Worm (Caenorhabditis elegans): ENCODE results near the gene elb-1.

The elb-1 gene

ce11 chrIII:11727010-11727409 is 7.8 kb upstream of the elb-1 start:
- TF ChIP-seq elt-3 (tag; optimal IDR thresholded peaks at IDR 0.05) (peak; percentile 35), blmp-1 (tag; optimal IDR thresholded peaks at IDR 0.05) (no peak)

DNA sequence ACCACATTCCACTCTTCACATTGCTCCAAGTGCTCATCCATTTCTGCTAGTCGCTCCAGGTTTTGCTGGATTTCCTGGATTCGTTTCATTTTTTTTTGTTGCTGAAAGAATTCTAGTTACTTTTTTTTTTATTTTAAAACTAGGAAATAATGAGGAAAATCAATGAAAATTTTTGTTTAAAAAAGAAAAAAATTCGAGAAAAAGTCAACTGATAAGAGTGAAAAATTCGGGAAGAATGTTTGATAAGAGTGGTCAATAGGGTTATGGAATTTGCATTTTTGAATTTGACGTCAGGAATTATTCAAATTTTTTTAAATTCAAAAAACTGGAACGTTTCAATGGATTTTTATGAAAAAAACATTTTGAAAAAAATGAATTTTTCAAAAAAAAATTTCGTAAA is 7.3 kb upstream of the elb-1 start, which contains the start of gene Y41C4A.12:
Gene Y41C4A.12 (minus strand): TSS at position 101 of the 400 bp plus-strand sequence.
- no peak for TF ChIP-seq mls-2 (tag; optimal IDR thresholded peaks at IDR 0.05)
- no peak for TF ChIP-seq ham-2 (GFP tag; optimal IDR thresholded peaks at IDR 0.05)
- no peak for TF ChIP-seq lin-13 (tag; optimal IDR thresholded peaks at IDR 0.05)
- TF ChIP-seq lin-32 (GFP tag; optimal IDR thresholded peaks at IDR 0.05) = no peak
- TF ChIP-seq bed-3 (GFP tag; optimal IDR thresholded peaks at IDR 0.05) = no peak
- no peak for TF ChIP-seq pha-4 (tag; optimal IDR thresholded peaks at IDR 0.05)
- no peak for TF ChIP-seq tbx-8 (GFP tag; optimal IDR thresholded peaks at IDR 0.05)
- no peak for TF ChIP-seq mep-1 (tag; optimal IDR thresholded peaks at IDR 0.05)
- no peak for TF ChIP-seq flh-1 (GFP tag; optimal IDR thresholded peaks at IDR 0.05)
- no peak for TF ChIP-seq elt-3 (tag; optimal IDR thresholded peaks at IDR 0.05)
- no peak for TF ChIP-seq cnd-1 (tag; optimal IDR thresholded peaks at IDR 0.05)
- no peak for TF ChIP-seq drap-1 (GFP tag; optimal IDR thresholded peaks at IDR 0.05)
- TF ChIP-seq ces-1 (GFP tag; optimal IDR thresholded peaks at IDR 0.05) = no peak

- no peak for TF ChIP-seq mab-5 (tag; optimal IDR thresholded peaks at IDR 0.05)
- no peak for TF ChIP-seq ztf-11 (tag; optimal IDR thresholded peaks at IDR 0.05)
- no peak for TF ChIP-seq ceh-83 (GFP tag; optimal IDR thresholded peaks at IDR 0.05)
- no peak for TF ChIP-seq M03D4.4 (tag; optimal IDR thresholded peaks at IDR 0.05)
- TF ChIP-seq nhr-28 (tag; optimal IDR thresholded peaks at IDR 0.05) = no peak
- no peak for TF ChIP-seq nhr-12 (tag; optimal IDR thresholded peaks at IDR 0.05)
- TF ChIP-seq ceh-39 (tag; optimal IDR thresholded peaks at IDR 0.05) = no peak
These were observed 2.2 kb upstream of the elb-1 start, which contains the start of gene Y41C4A.32 for ce11 chrIII:11721405-11721804. Y41C4A.32 (plus strand) TSS chrIII:11721706.

DNA sequence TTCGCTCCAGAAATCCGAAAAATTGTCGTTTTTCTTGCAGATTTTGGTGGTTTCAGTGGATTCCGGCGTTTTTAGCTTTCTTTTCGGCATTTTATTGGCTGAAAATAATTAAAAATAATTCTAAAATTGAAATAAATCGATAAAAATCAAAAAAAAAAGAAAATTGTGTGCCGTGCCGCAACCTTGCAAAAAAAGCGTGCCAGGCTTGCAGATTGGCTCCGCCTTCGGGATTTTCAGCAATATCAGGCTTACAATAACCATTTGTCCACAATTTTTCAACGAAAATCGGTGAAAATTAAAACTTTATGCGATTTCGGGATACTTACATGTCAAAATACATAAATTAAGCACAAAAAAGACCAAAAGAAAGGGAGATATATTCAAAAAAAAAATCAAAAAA is 702 bp downstream of the elb-1 start, which contains the start of gene Y41C4A.9:
Gene Y41C4A.9 (minus strand): TSS at position 98 of the 400 bp plus-strand sequence.
- TF ChIP-seq unc-39 (tag; optimal IDR thresholded peaks at IDR 0.05) (no peak), mep-1 (tag; optimal IDR thresholded peaks at IDR 0.05) (no peak), bed-3 (GFP tag; optimal IDR thresholded peaks at IDR 0.05) (no peak), ces-1 (GFP tag; optimal IDR thresholded peaks at IDR 0.05) (no peak), flh-1 (GFP tag; optimal IDR thresholded peaks at IDR 0.05) (no peak), mab-5 (tag; optimal IDR thresholded peaks at IDR 0.05) (no peak), nhr-12 (tag; optimal IDR thresholded peaks at IDR 0.05) (no peak), sem-2 (GFP tag; optimal IDR thresholded peaks at IDR 0.05) (no peak), ceh-83 (GFP tag; optimal IDR thresholded peaks at IDR 0.05) (no peak), ham-2 (GFP tag; optimal IDR thresholded peaks at IDR 0.05) (no peak), nhr-28 (tag; optimal IDR thresholded peaks at IDR 0.05) (no peak), elt-1 (tag; optimal IDR thresholded peaks at IDR 0.05; ENCODE audit: borderline replicate concordance, insufficient read depth) (no peak), ceh-39 (tag; optimal IDR thresholded peaks at IDR 0.05) (no peak), drap-1 (GFP tag; optimal IDR thresholded peaks at IDR 0.05) (no peak), zip-8 (tag; optimal IDR thresholded peaks at IDR 0.05) (no peak)

ce11 chrIII:11708722-11709121 is 10.5 kb downstream of the elb-1 start, which contains the start of gene Y41C4A.8:
Y41C4A.8 (minus strand) TSS chrIII:11708822.
- TF ChIP-seq nhr-28 (tag; optimal IDR thresholded peaks at IDR 0.05) (no peak), unc-39 (tag; optimal IDR thresholded peaks at IDR 0.05) (no peak), mls-2 (tag; optimal IDR thresholded peaks at IDR 0.05) (no peak), nhr-237 (tag; optimal IDR thresholded peaks at IDR 0.05) (no peak), drap-1 (GFP tag; optimal IDR thresholded peaks at IDR 0.05) (no peak), ceh-39 (tag; optimal IDR thresholded peaks at IDR 0.05) (no peak), flh-1 (GFP tag; optimal IDR thresholded peaks at IDR 0.05) (no peak), unc-62 (GFP tag; optimal IDR thresholded peaks at IDR 0.05) (no peak), mab-5 (tag; optimal IDR thresholded peaks at IDR 0.05) (no peak), ceh-43 (GFP tag; optimal IDR thresholded peaks at IDR 0.05) (no peak)

DNA sequence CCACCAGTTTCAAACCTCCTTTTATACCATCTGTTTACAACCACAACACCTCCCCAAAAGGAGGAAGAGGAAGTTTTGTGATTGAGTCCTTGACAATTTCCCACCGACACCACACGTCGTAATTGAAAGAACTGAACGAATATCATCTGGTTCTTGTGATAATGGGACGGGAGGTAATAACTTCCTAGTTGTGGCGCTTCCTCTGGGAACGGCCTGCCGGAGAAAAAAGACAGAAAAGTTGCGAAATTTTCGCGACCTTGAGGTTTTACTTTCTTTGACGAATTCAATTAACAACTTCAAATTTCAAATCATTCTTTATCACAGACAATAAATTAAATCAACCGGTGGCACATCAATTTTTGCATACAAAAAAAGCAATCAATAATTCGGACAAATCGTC is 12.6 kb downstream of the elb-1 start, which contains the start of gene col-96:
Gene col-96 (minus strand): TSS at position 101 of the 400 bp plus-strand sequence.
- TF ChIP-seq pha-4 (tag; optimal IDR thresholded peaks at IDR 0.05) (no peak), zip-8 (tag; optimal IDR thresholded peaks at IDR 0.05) (no peak), nhr-28 (tag; optimal IDR thresholded peaks at IDR 0.05) (no peak), unc-120 (tag; optimal IDR thresholded peaks at IDR 0.05; ENCODE audit: poor library complexity, severe bottlenecking) (no peak)

Data from whole organism, mixed stage, embryonic.